Worm (Caenorhabditis elegans) whole organism, L3 larva: ENCODE data around the gene T15B12.1.

ENCODE experiments used
- aly-2 ChIP-seq: fragments of 150-350 bp; optimal IDR thresholded peaks from 2 replicates; lab custom pipeline; 2014; ENCODE audit warnings: missing biosample characterization, missing genetic modification characterization
- ama-1 ChIP-seq: fragments of 150-350 bp; optimal IDR thresholded peaks from 2 replicates; lab custom pipeline; 2018
- ceh-16 ChIP-seq: sonication (generic microtip); optimal IDR thresholded peaks from 2 replicates; lab custom pipeline; 2017; ENCODE audit warnings: missing biosample characterization, missing genetic modification characterization
- ceh-28 ChIP-seq: fragments of 150-350 bp; optimal IDR thresholded peaks from 2 replicates; lab custom pipeline; 2014; ENCODE audit warnings: missing biosample characterization, missing genetic modification reagents, missing genetic modification characterization
- daf-12 ChIP-seq: fragments of 150-350 bp; optimal IDR thresholded peaks from 2 replicates; lab custom pipeline; 2014; ENCODE audit warnings: missing biosample characterization, missing genetic modification reagents, missing genetic modification characterization
- egl-5 ChIP-seq: fragments of 150-350 bp; optimal IDR thresholded peaks from 2 replicates; lab custom pipeline; 2017; ENCODE audit warnings: missing biosample characterization, missing genetic modification reagents, missing genetic modification characterization, inconsistent platforms
- elt-1 ChIP-seq: fragments of 150-350 bp; optimal IDR thresholded peaks from 2 replicates; lab custom pipeline; 2014; ENCODE audit warnings: missing biosample characterization, missing genetic modification characterization
- elt-2 ChIP-seq: sonication (generic microtip); optimal IDR thresholded peaks from 2 replicates; lab custom pipeline; 2016; ENCODE audit warnings: missing genetic modification reagents, mild to moderate bottlenecking, missing genetic modification characterization, missing compliant biosample characterization
- elt-3 ChIP-seq, 3 experiments: fragments of 150-350 bp in 1 of 3; sonication (generic microtip) in 2 of 3; optimal IDR thresholded peaks; 2 replicates in 2 of 3; 4 replicates in 1 of 3; lab custom pipeline; 2014 to 2017; ENCODE audit warnings: missing biosample characterization in 3 of 3, missing genetic modification characterization in 3 of 3
- fos-1 ChIP-seq: fragments of 150-350 bp; optimal IDR thresholded peaks from 2 replicates; lab custom pipeline; 2014; ENCODE audit warnings: missing biosample characterization, missing genetic modification characterization
- hmg-11 ChIP-seq: sonication (generic microtip); optimal IDR thresholded peaks from 2 replicates; lab custom pipeline; 2016; ENCODE audit warnings: missing genetic modification characterization, missing compliant biosample characterization
- jun-1 ChIP-seq: fragments of 150-350 bp; optimal IDR thresholded peaks from 2 replicates; lab custom pipeline; 2014; ENCODE audit warnings: missing biosample characterization, missing genetic modification reagents, missing genetic modification characterization
- lin-15B ChIP-seq: fragments of 150-350 bp; optimal IDR thresholded peaks from 2 replicates; lab custom pipeline; 2014; ENCODE audit warnings: missing biosample characterization, missing genetic modification characterization
- lin-39 ChIP-seq: fragments of 150-350 bp; optimal IDR thresholded peaks from 2 replicates; lab custom pipeline; 2018; ENCODE audit warnings: missing biosample characterization, missing genetic modification reagents, missing genetic modification characterization
- lsy-12 ChIP-seq: sonication (generic microtip); optimal IDR thresholded peaks from 2 replicates; lab custom pipeline; 2016; ENCODE audit warnings: mild to moderate bottlenecking, missing genetic modification characterization, missing compliant biosample characterization
- mdl-1 ChIP-seq: fragments of 150-350 bp; optimal IDR thresholded peaks from 2 replicates; lab custom pipeline; 2014; ENCODE audit warnings: missing biosample characterization, missing genetic modification characterization
- mml-1 ChIP-seq: fragments of 150-350 bp; sonication (generic microtip); optimal IDR thresholded peaks from 3 replicates; lab custom pipeline; 2014; ENCODE audit warnings: missing biosample characterization, missing genetic modification characterization
- nfya-1 ChIP-seq: sonication (generic microtip); optimal IDR thresholded peaks from 2 replicates; lab custom pipeline; 2017; ENCODE audit warnings: missing genetic modification characterization, mild to moderate bottlenecking, missing compliant biosample characterization, antibody characterized with exemption, moderate library complexity; ENCODE audit not compliant: insufficient read depth
- nhr-11 ChIP-seq: fragments of 150-350 bp; optimal IDR thresholded peaks from 2 replicates; lab custom pipeline; 2014; ENCODE audit warnings: missing biosample characterization, missing genetic modification characterization
- nhr-23 ChIP-seq: fragments of 150-350 bp; optimal IDR thresholded peaks from 2 replicates; lab custom pipeline; 2014; ENCODE audit warnings: missing biosample characterization, missing genetic modification reagents, missing genetic modification characterization
- nhr-25 ChIP-seq: sonication (generic microtip); optimal IDR thresholded peaks from 2 replicates; lab custom pipeline; 2017; ENCODE audit warnings: missing biosample characterization, missing genetic modification characterization
- nhr-43 ChIP-seq: sonication (generic microtip); optimal IDR thresholded peaks from 2 replicates; lab custom pipeline; 2016; ENCODE audit warnings: mild to moderate bottlenecking, missing genetic modification characterization, missing compliant biosample characterization; ENCODE audit not compliant: poor library complexity, severe bottlenecking
- nhr-67 ChIP-seq: fragments of 150-350 bp; optimal IDR thresholded peaks from 2 replicates; lab custom pipeline; 2014; ENCODE audit warnings: missing biosample characterization, missing genetic modification characterization
- pha-4 ChIP-seq: fragments of 150-350 bp; optimal IDR thresholded peaks from 2 replicates; lab custom pipeline; 2014; ENCODE audit warnings: missing biosample characterization, missing genetic modification reagents, missing genetic modification characterization
- pqm-1 ChIP-seq: fragments of 150-350 bp; optimal IDR thresholded peaks from 2 replicates; lab custom pipeline; 2017; ENCODE audit warnings: missing biosample characterization, missing genetic modification characterization, inconsistent platforms
- skn-1 ChIP-seq: fragments of 150-350 bp; optimal IDR thresholded peaks from 2 replicates; lab custom pipeline; 2014; ENCODE audit warnings: missing biosample characterization, missing genetic modification characterization
- snpc-4 ChIP-seq: fragments of 150-350 bp; optimal IDR thresholded peaks from 2 replicates; lab custom pipeline; 2014; ENCODE audit warnings: missing biosample characterization, missing genetic modification characterization
- tbx-2 ChIP-seq: sonication (generic microtip); optimal IDR thresholded peaks from 2 replicates; lab custom pipeline; 2016; ENCODE audit warnings: mild to moderate bottlenecking, missing genetic modification characterization, missing compliant biosample characterization
- unc-62 ChIP-seq: fragments of 150-350 bp; sonication (generic microtip); optimal IDR thresholded peaks from 4 replicates; lab custom pipeline; 2014; ENCODE audit warnings: missing biosample characterization, missing genetic modification reagents, missing genetic modification characterization
- zag-1 ChIP-seq: fragments of 150-350 bp; optimal IDR thresholded peaks from 2 replicates; lab custom pipeline; 2014; ENCODE audit warnings: missing biosample characterization, missing genetic modification characterization
- ztf-4 ChIP-seq: fragments of 150-350 bp; optimal IDR thresholded peaks from 2 replicates; lab custom pipeline; 2014; ENCODE audit warnings: missing biosample characterization, missing genetic modification characterization

Gene T15B12.1

DNA sequence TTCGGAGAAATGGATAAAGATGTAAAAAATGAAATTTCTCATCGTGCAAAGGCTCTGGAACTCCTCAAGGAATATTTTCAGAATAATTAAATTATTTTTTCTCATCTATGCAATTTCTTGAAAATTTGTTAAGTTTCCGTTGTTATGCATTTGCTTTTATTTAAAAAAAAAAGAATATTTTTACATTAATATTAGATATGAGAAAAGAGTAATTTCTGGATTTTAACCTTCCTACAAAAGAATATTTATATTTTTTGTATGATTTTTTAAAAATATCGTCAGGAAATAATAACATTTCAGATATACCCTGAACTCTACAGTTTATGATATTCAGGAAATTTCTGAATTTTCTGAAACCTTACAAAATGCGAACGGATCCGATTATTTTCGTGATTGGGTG is 23.2 kb upstream of the T15B12.1 start, which contains the start of gene gro-1:
Gene gro-1, plus strand, starts transcription at position 301 of the 400 bp plus-strand sequence.
- no peak for TF ChIP-seq ztf-4 (tag; lab: Kevin White, UChicago)
- no peak for TF ChIP-seq lin-39 (tag; lab: Kevin White, UChicago)
- TF ChIP-seq nhr-25 (tag; lab: Kevin White, UChicago), result no peak
- no peak for TF ChIP-seq elt-3 (tag; optimal IDR thresholded peaks at IDR 0.05; lab: Kevin White, UChicago)
- TF ChIP-seq unc-62 (GFP tag; lab: Kevin White, UChicago), result no peak
- no peak for TF ChIP-seq egl-5 (tag; lab: Kevin White, UChicago)
- no peak for TF ChIP-seq snpc-4
- no peak for TF ChIP-seq nhr-43

DNA sequence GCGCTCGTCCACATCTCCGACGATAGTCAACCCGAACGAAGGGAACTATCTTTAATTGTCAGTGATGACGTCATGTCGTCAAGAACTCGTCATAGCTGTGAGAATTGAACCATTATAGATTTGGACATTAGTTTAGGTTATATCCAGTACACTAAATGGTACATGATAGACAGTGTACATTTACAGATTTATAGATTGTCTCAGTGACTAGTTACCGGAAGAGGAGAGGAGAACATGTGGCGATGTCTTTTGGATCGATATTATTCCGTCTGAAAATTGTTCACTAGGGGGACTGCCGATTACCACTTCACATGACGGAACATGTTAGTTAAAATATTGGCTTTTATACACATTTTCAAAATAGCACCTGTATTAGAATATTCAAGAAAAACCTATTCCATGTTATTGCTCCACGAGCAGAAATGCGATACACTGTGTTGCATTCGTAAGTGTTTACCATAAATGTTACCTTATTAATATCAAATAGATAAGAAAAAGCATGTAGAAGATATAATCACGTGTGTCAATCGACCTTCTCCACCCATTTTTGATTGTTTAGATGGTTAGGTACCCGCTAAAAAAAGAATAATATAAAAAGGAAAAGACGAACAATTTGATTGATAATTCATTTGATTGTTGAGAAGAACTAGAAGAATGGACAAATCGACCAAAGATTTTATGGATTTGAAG is 20.6 kb upstream of the T15B12.1 start, which contains the start of gene ZC395.5:
Gene ZC395.5, plus strand, starts transcription at position 632 of the 690 bp plus-strand sequence.
- TF ChIP-seq ama-1 (lab: Kevin White, UChicago) (peak; percentile 15), pqm-1 (peak; percentile 74), unc-62 (GFP tag; lab: Kevin White, UChicago) (no peak), pha-4 (peak; percentile 57), aly-2 (tag; lab: Kevin White, UChicago) (no peak), elt-2 (tag; lab: Kevin White, UChicago) (peak; percentile 57), nhr-67 (tag; lab: Kevin White, UChicago) (no peak)

DNA sequence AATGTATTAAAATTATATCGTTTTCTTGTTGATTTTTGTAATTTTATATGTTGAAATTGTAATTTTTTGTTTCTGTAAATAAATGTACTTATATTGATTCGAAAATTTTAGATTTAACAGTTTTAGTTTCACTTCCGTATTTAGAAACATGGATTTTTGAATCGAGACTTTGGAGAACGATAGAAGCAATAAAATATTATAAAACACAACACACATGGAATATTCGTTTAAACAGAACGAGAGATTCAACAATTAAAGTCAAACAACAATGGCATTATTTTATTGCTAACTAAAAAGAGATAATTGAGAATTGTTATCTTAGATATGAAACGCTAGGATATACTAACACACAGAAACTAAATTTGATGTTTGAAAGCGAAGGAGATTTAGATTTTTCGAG is 19.5 kb upstream of the T15B12.1 start:
- peak; percentile 1 for TF ChIP-seq jun-1 (tag; lab: Kevin White, UChicago)
- no peak for TF ChIP-seq mml-1 (tag; lab: Kevin White, UChicago)
- peak; percentile 28 for TF ChIP-seq pha-4

DNA sequence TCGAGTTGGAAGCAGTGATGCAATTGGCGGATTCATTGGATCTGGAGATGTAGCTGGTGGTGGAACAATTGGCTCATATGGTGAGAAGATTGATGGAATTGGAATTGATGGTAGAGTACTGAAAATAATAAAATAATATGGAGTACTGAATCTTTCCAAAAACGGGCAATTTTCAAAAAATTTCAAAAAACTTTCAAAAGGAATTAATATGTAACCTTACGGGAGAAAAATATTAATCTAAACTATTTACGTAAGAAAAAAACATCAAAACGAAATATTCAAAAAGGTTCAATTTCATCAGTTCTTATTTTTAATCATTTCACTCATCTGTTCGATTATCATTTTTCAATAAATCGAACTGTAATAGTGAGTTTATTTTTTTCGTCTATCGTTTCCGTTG is 18.2 kb upstream of the T15B12.1 start, which contains the start of gene ZC395.4:
Gene ZC395.4, plus strand, starts transcription at position 301 of the 400 bp plus-strand sequence.
- TF ChIP-seq nhr-25 (tag; lab: Kevin White, UChicago), result no peak
- no peak for TF ChIP-seq snpc-4
- TF ChIP-seq elt-2 (tag; lab: Kevin White, UChicago), result no peak
- TF ChIP-seq ceh-28, result no peak
- no peak for TF ChIP-seq hmg-11 (tag; lab: Kevin White, UChicago)
- no peak for TF ChIP-seq jun-1 (tag; lab: Kevin White, UChicago)
- no peak for TF ChIP-seq lsy-12 (tag; lab: Kevin White, UChicago)
- no peak for TF ChIP-seq nhr-23 (tag; lab: Kevin White, UChicago)

DNA sequence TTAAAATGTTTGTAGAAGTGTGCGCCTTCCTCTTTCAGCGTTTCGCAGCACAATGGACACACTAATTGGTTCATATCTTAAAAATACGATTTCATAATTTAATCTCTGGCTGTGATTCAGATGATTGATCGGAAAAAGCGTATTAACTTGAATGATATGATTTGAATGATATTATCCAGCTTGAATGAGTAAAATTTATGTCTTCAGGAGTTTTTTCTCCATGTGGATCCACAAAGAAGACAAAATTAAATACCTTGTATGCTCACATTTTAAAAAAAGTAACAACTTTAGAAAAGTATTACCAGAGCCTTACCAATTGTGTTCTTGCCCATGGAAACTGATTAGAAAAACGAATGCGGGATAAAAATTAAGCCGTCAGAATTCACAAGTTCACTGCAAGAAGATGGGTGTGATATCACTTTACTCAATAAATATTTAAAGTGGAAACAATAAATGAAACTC is 14.6 kb upstream of the T15B12.1 start, which contains the start of gene ztf-8:
Gene ztf-8, minus strand, starts transcription at position 76 of the 462 bp plus-strand sequence.
- TF ChIP-seq ceh-16 (tag; lab: Kevin White, UChicago) (no peak), nhr-25 (tag; lab: Kevin White, UChicago) (peak; percentile 12), tbx-2 (tag; lab: Kevin White, UChicago) (peak; percentile 15), elt-2 (tag; lab: Kevin White, UChicago) (peak; percentile 27), pha-4 (peak; percentile 17)

DNA sequence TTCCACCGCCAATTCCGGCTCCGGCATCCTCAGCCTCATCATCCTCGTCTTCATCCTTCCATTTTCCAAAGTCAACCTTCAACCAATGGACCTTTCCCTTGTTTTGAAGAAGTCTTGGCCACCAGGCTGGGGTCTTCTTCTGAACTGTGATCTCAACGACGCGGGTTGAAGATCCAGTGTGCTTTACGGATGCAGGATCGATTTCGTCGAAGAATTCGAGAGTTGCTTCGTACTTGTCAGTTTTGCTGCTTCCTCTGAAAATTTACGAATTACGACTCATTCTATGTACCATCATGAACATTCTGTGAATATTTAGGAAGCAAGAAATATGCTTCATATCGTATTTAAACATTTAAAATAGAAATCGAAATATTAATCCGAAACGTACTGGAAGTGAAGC is 13.7 kb upstream of the T15B12.1 start:
- TF ChIP-seq ama-1 (lab: Kevin White, UChicago), result peak; percentile 67
- TF ChIP-seq nhr-43, result no peak
- no peak for TF ChIP-seq elt-1 (tag; lab: Kevin White, UChicago)
- no peak for TF ChIP-seq fos-1
- no peak for TF ChIP-seq nhr-67 (tag; lab: Kevin White, UChicago)
- no peak for TF ChIP-seq mdl-1

DNA sequence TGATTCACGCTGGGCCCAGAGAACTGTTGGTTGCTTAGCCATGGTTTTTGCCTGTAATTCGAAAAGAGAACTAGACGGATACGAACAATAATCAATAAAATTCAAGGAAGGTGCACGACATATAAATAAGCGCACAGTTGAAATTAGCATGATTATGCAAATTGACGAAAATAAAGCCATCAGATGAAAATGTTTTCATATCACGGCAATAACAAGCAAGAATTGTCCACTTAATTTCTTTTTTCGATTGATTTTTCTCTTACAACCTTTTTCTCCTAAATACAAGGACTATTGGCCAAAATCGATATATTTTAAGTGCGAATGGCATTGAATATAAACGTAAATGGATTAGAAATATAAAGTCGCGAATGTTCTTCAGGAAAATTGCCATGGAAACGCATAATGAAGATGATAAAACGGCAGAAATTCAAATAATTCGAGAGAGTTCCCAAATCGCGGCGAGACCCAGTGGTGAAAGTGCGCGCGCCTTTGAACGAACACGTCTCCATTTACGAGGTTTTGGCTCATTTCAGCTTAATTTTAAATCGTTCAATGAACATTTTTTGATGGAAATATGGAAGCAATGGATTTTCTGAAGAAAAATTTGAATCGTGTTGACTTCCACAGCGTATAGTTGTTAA is 13.1 kb upstream of the T15B12.1 start, which contains the start of the genes daf-41 and toc-1:
Gene daf-41, minus strand, starts transcription at position 51 of the 641 bp plus-strand sequence.
Gene toc-1, plus strand, starts transcription at position 537 of the 641 bp plus-strand sequence.
- TF ChIP-seq nhr-67 (tag; lab: Kevin White, UChicago), result no peak
- no peak for TF ChIP-seq nhr-11 (tag; lab: Kevin White, UChicago)
- no peak for TF ChIP-seq nhr-43
- no peak for TF ChIP-seq ztf-4 (tag; lab: Kevin White, UChicago)
- peak; percentile 58 for TF ChIP-seq skn-1 (tag; lab: Kevin White, UChicago)
- peak; percentile 63 for TF ChIP-seq lin-15B
- TF ChIP-seq lin-39 (tag; lab: Kevin White, UChicago), result peak; percentile 4
- no peak for TF ChIP-seq daf-12 (tag; lab: Kevin White, UChicago)
- peak; percentile 55 for TF ChIP-seq pha-4
- TF ChIP-seq nhr-25 (tag; lab: Kevin White, UChicago), result peak; percentile 47
- peak; percentile 45 for TF ChIP-seq hmg-11 (tag; lab: Kevin White, UChicago)
- TF ChIP-seq nfya-1, result peak; percentile 71
- TF ChIP-seq snpc-4, result peak; percentile 25
- no peak for TF ChIP-seq zag-1 (tag; lab: Kevin White, UChicago)
- no peak for TF ChIP-seq elt-3 (tag; optimal IDR thresholded peaks at IDR 0.05; lab: Kevin White, UChicago)
- TF ChIP-seq elt-2 (tag; lab: Kevin White, UChicago), result peak; percentile 20
- peak; percentile 14 for TF ChIP-seq nhr-23 (tag; lab: Kevin White, UChicago)
- peak; percentile 24 for TF ChIP-seq ceh-28
